Worm (Caenorhabditis elegans): ENCODE results near the gene scl-9.

Gene scl-9

DNA sequence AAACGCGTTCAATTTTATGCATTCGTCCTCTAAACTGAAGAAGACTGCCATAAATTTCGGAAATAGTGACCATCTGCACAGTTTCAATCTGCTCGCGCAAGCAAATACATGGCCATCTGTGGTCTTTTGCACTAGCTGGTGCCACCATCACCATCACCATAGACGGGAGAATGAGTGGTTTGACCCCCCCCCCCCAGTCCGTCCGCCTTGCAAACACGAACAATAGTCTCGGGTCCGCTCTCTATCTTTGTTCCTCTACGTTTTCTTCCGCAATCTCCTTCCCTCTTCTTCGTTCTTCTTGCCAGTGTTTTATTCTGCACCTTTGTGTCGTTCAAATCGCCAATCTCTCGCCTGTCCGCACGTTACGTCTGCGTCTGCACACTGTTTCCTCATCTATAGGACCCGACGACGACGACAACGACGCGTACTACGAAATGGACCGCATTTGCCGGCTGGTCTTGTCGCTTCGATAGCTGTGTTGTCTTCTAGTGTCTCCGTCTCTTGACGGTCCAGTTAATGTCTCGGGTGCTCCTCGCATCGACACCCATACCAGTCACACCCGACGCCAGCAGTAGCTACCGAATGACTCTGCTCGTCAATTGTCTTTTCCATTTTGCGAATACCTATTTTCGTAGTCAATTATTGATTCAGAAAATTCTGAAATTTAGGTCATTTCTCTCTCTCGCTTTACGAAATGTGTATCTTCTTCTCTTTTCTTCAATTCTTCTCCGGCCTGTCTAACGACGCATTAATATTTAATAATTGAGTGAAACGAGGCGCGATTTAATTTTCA is 17.1 kb upstream of the scl-9 start (continued):
- TF ChIP-seq hlh-6 (tag; optimal IDR thresholded peaks at IDR 0.05) (peak; percentile 66), ref-2 (tag; optimal IDR thresholded peaks at IDR 0.05) (peak; percentile 59), ahr-1 (tag; optimal IDR thresholded peaks at IDR 0.05) (no peak), hlh-15 (tag; optimal IDR thresholded peaks at IDR 0.05) (no peak), C38D4.7 (GFP tag; optimal IDR thresholded peaks at IDR 0.05) (no peak), sox-2 (GFP tag; IDR thresholded peaks at IDR 0.05) (peak; percentile 80), elt-2 (tag; optimal IDR thresholded peaks at IDR 0.05) (peak; percentile 1), lim-6 (tag; optimal IDR thresholded peaks at IDR 0.05) (no peak), ztf-16 (tag; optimal IDR thresholded peaks at IDR 0.05) (no peak), dve-1 (tag; optimal IDR thresholded peaks at IDR 0.05) (peak; percentile 47), ceh-22 (tag; optimal IDR thresholded peaks at IDR 0.05) (no peak), K02D7.2 (tag; optimal IDR thresholded peaks at IDR 0.05) (no peak), lin-11 (tag; optimal IDR thresholded peaks at IDR 0.05) (no peak), unc-3 (GFP tag; conservative IDR thresholded peaks at IDR 0.05) (no peak), unc-3 (tag; optimal IDR thresholded peaks at IDR 0.05) (no peak), odd-2 (tag; optimal IDR thresholded peaks at IDR 0.05) (no peak), pha-4 (tag; optimal IDR thresholded peaks at IDR 0.05) (no peak), npax-4 (tag; optimal IDR thresholded peaks at IDR 0.05) (no peak), ceh-6 (GFP tag; optimal IDR thresholded peaks at IDR 0.05) (no peak), hlh-30 (tag; optimal IDR thresholded peaks at IDR 0.05; ENCODE audit: insufficient read depth) (peak; percentile 11), pat-9 (tag; optimal IDR thresholded peaks at IDR 0.05) (no peak), ceh-19 (GFP tag; optimal IDR thresholded peaks at IDR 0.05) (peak; percentile 71), ceh-9 (tag; optimal IDR thresholded peaks at IDR 0.05) (no peak), nhr-11 (tag; optimal IDR thresholded peaks at IDR 0.05) (no peak), ceh-14 (tag; optimal IDR thresholded peaks at IDR 0.05) (no peak), unc-42 (tag; optimal IDR thresholded peaks at IDR 0.05) (peak; percentile 4), T23F11.4 (GFP tag; optimal IDR thresholded peaks at IDR 0.05) (no peak), zip-5 (tag; optimal IDR thresholded peaks at IDR 0.05) (no peak), ceh-31 (tag; optimal IDR thresholded peaks at IDR 0.05) (peak; percentile 83), ttx-3 (tag; optimal IDR thresholded peaks at IDR 0.05) (no peak), dmd-4 (tag; optimal IDR thresholded peaks at IDR 0.05; ENCODE audit: borderline replicate concordance) (no peak), eyg-1 (tag; optimal IDR thresholded peaks at IDR 0.05) (no peak), fax-1 (tag; optimal IDR thresholded peaks at IDR 0.05) (peak; percentile 40), fkh-6 (tag; optimal IDR thresholded peaks at IDR 0.05) (no peak)

DNA sequence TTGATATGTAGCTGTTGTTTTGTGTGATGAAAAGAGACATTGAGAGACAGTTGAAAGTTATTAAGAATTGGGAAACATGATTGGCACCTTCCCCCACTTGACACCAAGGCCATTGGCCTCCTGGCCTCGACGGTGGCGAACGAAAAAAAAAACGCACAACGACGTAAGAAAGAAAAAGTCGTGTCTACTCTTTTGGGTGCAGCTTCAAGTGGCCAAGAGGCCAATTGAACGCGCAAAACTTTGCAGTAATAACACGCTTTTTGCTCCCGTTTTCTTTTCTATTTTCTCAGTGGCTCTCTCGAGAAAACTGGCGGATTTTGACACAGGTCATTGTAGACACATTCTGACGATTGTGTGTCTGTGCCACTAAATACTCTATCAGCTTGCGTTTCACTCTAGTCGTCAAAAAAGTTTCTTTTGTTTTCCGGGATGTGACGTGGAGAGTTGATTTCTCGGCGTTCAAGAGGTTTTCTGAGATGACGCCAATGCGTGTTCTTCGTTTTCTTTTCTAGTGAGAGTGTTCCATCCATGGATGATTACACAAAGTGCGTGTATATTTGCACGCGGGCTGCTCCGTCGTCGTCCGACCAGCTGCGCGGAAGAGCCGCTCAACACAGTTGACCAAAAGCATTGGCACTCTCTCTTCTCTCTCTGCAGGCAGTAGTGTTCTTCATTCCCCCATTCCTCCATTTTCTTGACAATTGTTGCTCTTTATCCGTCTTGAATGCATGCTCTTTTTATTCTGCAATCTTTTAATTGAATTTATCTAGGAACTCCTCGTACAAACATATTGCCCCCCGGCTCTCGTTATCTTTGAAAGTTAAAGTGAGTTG is 16.3 kb upstream of the scl-9 start:
- TF ChIP-seq pax-1 (tag; optimal IDR thresholded peaks at IDR 0.05) (no peak), unc-55 (GFP tag; optimal IDR thresholded peaks at IDR 0.05) (no peak), K09A11.1 (tag; optimal IDR thresholded peaks at IDR 0.05; ENCODE audit: insufficient read depth) (no peak), fax-1 (tag; optimal IDR thresholded peaks at IDR 0.05) (no peak), fkh-6 (tag; optimal IDR thresholded peaks at IDR 0.05) (no peak), ama-1 (optimal IDR thresholded peaks at IDR 0.05) (peak; percentile 19), ceh-34 (tag; optimal IDR thresholded peaks at IDR 0.05) (no peak), tbx-2 (tag; optimal IDR thresholded peaks at IDR 0.05) (peak; percentile 42), ceh-6 (GFP tag; optimal IDR thresholded peaks at IDR 0.05) (no peak), T23F11.4 (GFP tag; optimal IDR thresholded peaks at IDR 0.05) (no peak), ceh-45 (GFP tag; IDR thresholded peaks at IDR 0.05) (no peak), nhr-232 (tag; optimal IDR thresholded peaks at IDR 0.05) (no peak), che-1 (tag; optimal IDR thresholded peaks at IDR 0.05) (peak; percentile 3), pha-4 (tag; optimal IDR thresholded peaks at IDR 0.05) (no peak), elt-4 (tag; optimal IDR thresholded peaks at IDR 0.05) (no peak), ceh-31 (tag; optimal IDR thresholded peaks at IDR 0.05) (peak; percentile 15), dmd-4 (tag; optimal IDR thresholded peaks at IDR 0.05; ENCODE audit: borderline replicate concordance) (no peak), C08G9.2 (tag; optimal IDR thresholded peaks at IDR 0.05) (no peak), nhr-11 (tag; optimal IDR thresholded peaks at IDR 0.05) (no peak), madf-2 (tag; optimal IDR thresholded peaks at IDR 0.05) (no peak), elt-2 (tag; optimal IDR thresholded peaks at IDR 0.05) (peak; percentile 7)
